Fruit fly (Drosophila melanogaster) whole organism, embryonic: Measurements from ENCODE around the gene CG14194.

Experiments
- Aef1 ChIP-seq: fragments of 200-800 bp; sonication (Bioruptor generic); IDR thresholded peaks from 3 replicates; pipeline ENCODE4 v1.3.6; 2022; ENCODE audit warnings: missing biosample characterization, missing genetic modification characterization
- Atf6 ChIP-seq: fragments of 200-800 bp; sonication (Bioruptor generic); IDR thresholded peaks from 2 replicates; pipeline ENCODE4 v1.3.6; 2022; ENCODE audit warnings: missing biosample characterization, missing genetic modification characterization
- CG10147 ChIP-seq: fragments of 200-800 bp; sonication (Bioruptor generic); optimal IDR thresholded peaks from 2 replicates; lab custom pipeline; 2019; ENCODE audit warnings: missing biosample characterization, mild to moderate bottlenecking, missing genetic modification characterization, moderate library complexity
- CG10979 ChIP-seq: fragments of 200-800 bp; sonication (Bioruptor generic); optimal IDR thresholded peaks from 2 replicates; lab custom pipeline; 2018; ENCODE audit warnings: missing biosample characterization, mild to moderate bottlenecking, missing genetic modification characterization, moderate library complexity
- CG11560 ChIP-seq: fragments of 200-800 bp; sonication (Bioruptor generic); IDR thresholded peaks from 3 replicates; pipeline ENCODE4 v1.3.6; 2022; ENCODE audit warnings: missing biosample characterization, missing genetic modification characterization
- CG11696 ChIP-seq: fragments of 200-800 bp; sonication (Bioruptor generic); IDR thresholded peaks from 2 replicates; pipeline ENCODE4 v1.3.6; 2022; ENCODE audit warnings: missing biosample characterization, missing genetic modification characterization
- CG12391 ChIP-seq: fragments of 200-800 bp; sonication (Bioruptor generic); optimal IDR thresholded peaks from 3 replicates; lab custom pipeline; 2018; ENCODE audit warnings: missing biosample characterization, mild to moderate bottlenecking, missing genetic modification characterization, moderate library complexity
- CG13296 ChIP-seq: fragments of 200-800 bp; sonication (Bioruptor generic); optimal IDR thresholded peaks from 3 replicates; lab custom pipeline; 2018; ENCODE audit warnings: missing biosample characterization, mild to moderate bottlenecking, missing genetic modification characterization
- CG13775 ChIP-seq: fragments of 200-800 bp; sonication (Bioruptor generic); optimal IDR thresholded peaks from 3 replicates; lab custom pipeline; 2017; ENCODE audit warnings: missing biosample characterization, mild to moderate bottlenecking, missing genetic modification characterization
- CG13894 ChIP-seq: fragments of 200-800 bp; sonication (Bioruptor generic); optimal IDR thresholded peaks from 3 replicates; lab custom pipeline; 2018; ENCODE audit warnings: missing biosample characterization, mild to moderate bottlenecking, missing genetic modification characterization, moderate library complexity
- CG14965 ChIP-seq: fragments of 200-800 bp; sonication (Bioruptor generic); optimal IDR thresholded peaks from 2 replicates; lab custom pipeline; 2016; ENCODE audit warnings: missing biosample characterization, missing genetic modification characterization, borderline replicate concordance
- CG15011 ChIP-seq: fragments of 200-800 bp; sonication (Bioruptor generic); optimal IDR thresholded peaks from 3 replicates; lab custom pipeline; 2018; ENCODE audit warnings: missing biosample characterization, mild to moderate bottlenecking, missing genetic modification characterization
- CG1832 ChIP-seq: fragments of 200-800 bp; sonication (Bioruptor generic); optimal IDR thresholded peaks from 2 replicates; lab custom pipeline; 2017; ENCODE audit warnings: missing biosample characterization, mild to moderate bottlenecking, missing genetic modification characterization, inconsistent platforms
- CG2712 ChIP-seq: fragments of 200-800 bp; optimal IDR thresholded peaks from 3 replicates; lab custom pipeline; 2019; ENCODE audit warnings: missing biosample characterization, mild to moderate bottlenecking, missing genetic modification characterization, moderate library complexity
- CG2889 ChIP-seq: fragments of 200-800 bp; sonication (Bioruptor generic); IDR thresholded peaks from 3 replicates; pipeline ENCODE4 v1.3.6; 2022; ENCODE audit warnings: missing biosample characterization, missing genetic modification characterization
- CG3995 ChIP-seq: fragments of 200-800 bp; sonication (Bioruptor generic); optimal IDR thresholded peaks from 3 replicates; lab custom pipeline; 2016; ENCODE audit warnings: missing biosample characterization, missing genetic modification characterization
- CG6689 ChIP-seq: fragments of 200-800 bp; sonication (Bioruptor generic); IDR thresholded peaks from 2 replicates; pipeline ENCODE4 v1.3.6; 2022; ENCODE audit warnings: missing biosample characterization, missing genetic modification characterization
- CG6791 ChIP-seq: fragments of 200-800 bp; sonication (Bioruptor generic); IDR thresholded peaks from 3 replicates; pipeline ENCODE4 v1.3.6; 2022; ENCODE audit warnings: missing biosample characterization, missing genetic modification characterization; ENCODE audit not compliant: partially characterized antibody
- CG7745 ChIP-seq: fragments of 200-800 bp; sonication (Bioruptor generic); optimal IDR thresholded peaks from 2 replicates; lab custom pipeline; 2018; ENCODE audit warnings: missing biosample characterization, mild to moderate bottlenecking, missing genetic modification characterization, moderate library complexity
- Dfd ChIP-seq, 2 experiments: fragments of >200 bp; optimal IDR thresholded peaks; 2 replicates each; lab custom pipeline; 2017; ENCODE audit warnings: missing biosample characterization in 2 of 2, missing genetic modification characterization in 2 of 2
- HmgD ChIP-seq: fragments of 200-800 bp; sonication (Bioruptor generic); optimal IDR thresholded peaks from 3 replicates; lab custom pipeline; 2016; ENCODE audit warnings: missing biosample characterization, missing genetic modification characterization
- HmgZ ChIP-seq: fragments of 200-800 bp; sonication (Bioruptor generic); optimal IDR thresholded peaks from 2 replicates; lab custom pipeline; 2018; ENCODE audit warnings: missing biosample characterization, mild to moderate bottlenecking, missing genetic modification characterization
- Hmx ChIP-seq: fragments of 200-800 bp; sonication (Bioruptor generic); optimal IDR thresholded peaks from 2 replicates; lab custom pipeline; 2016; ENCODE audit warnings: missing biosample characterization, missing genetic modification characterization
- Lpt ChIP-seq: fragments of >200 bp; optimal IDR thresholded peaks from 2 replicates; lab custom pipeline; 2018; ENCODE audit warnings: missing biosample characterization, missing genetic modification characterization
- MBD-R2 ChIP-seq: fragments of 200-800 bp; sonication (Bioruptor generic); IDR thresholded peaks from 2 replicates; pipeline ENCODE4 v1.3.6; 2022; ENCODE audit warnings: missing biosample characterization, missing genetic modification characterization
- NC2β ChIP-seq: fragments of 200-800 bp; sonication (Bioruptor generic); optimal IDR thresholded peaks from 2 replicates; lab custom pipeline; 2016; ENCODE audit warnings: missing biosample characterization, missing genetic modification characterization
- Nf-YC ChIP-seq: fragments of 200-800 bp; optimal IDR thresholded peaks from 3 replicates; lab custom pipeline; 2019; ENCODE audit warnings: missing biosample characterization, mild to moderate bottlenecking, missing genetic modification characterization, moderate library complexity
- Opbp ChIP-seq: fragments of 200-800 bp; sonication (Bioruptor generic); IDR thresholded peaks from 3 replicates; pipeline ENCODE4 v1.3.6; 2022; ENCODE audit warnings: missing biosample characterization, missing genetic modification characterization; ENCODE audit not compliant: partially characterized antibody
- Pdp1 ChIP-seq, 2 experiments: fragments of 200-800 bp; sonication (Bioruptor generic); optimal IDR thresholded peaks; 3 replicates each; lab custom pipeline; 2016; ENCODE audit warnings: missing biosample characterization in 2 of 2, missing genetic modification characterization in 2 of 2, mild to moderate bottlenecking in 1 of 2, moderate library complexity in 1 of 2
- Stat92E ChIP-seq, 3 experiments: fragments of >200 bp in 2 of 3; fragments of 200-800 bp in 1 of 3; sonication (Bioruptor generic) in 1 of 3; optimal IDR thresholded peaks; 2 replicates each; lab custom pipeline; 2017 to 2019; ENCODE audit warnings: missing biosample characterization in 3 of 3, missing genetic modification characterization in 3 of 3, mild to moderate bottlenecking in 1 of 3, moderate library complexity in 1 of 3
- ap ChIP-seq: fragments of 200-800 bp; sonication (Bioruptor generic); IDR thresholded peaks from 2 replicates; pipeline ENCODE4 v1.3.6; 2022; ENCODE audit warnings: missing biosample characterization, missing genetic modification characterization
- chinmo ChIP-seq: fragments of 200-800 bp; sonication (Bioruptor generic); IDR thresholded peaks from 4 replicates; pipeline ENCODE4 v1.3.6; 2022; ENCODE audit warnings: missing biosample characterization, missing genetic modification characterization; ENCODE audit not compliant: partially characterized antibody
- crol ChIP-seq: fragments of 200-800 bp; sonication (Bioruptor generic); IDR thresholded peaks from 2 replicates; pipeline ENCODE4 v1.3.6; 2022; ENCODE audit warnings: missing biosample characterization, missing genetic modification characterization
- crp ChIP-seq, 2 experiments: fragments of 200-800 bp; sonication (Bioruptor generic); optimal IDR thresholded peaks; 2 replicates in 1 of 2; 3 replicates in 1 of 2; lab custom pipeline; 2017; ENCODE audit warnings: missing biosample characterization in 2 of 2, missing genetic modification characterization in 2 of 2, mild to moderate bottlenecking in 1 of 2, moderate library complexity in 1 of 2
- da ChIP-seq: fragments of 200-800 bp; sonication (Bioruptor generic); optimal IDR thresholded peaks from 2 replicates; lab custom pipeline; 2016; ENCODE audit warnings: missing biosample characterization, missing genetic modification characterization
- dm ChIP-seq: fragments of 200-800 bp; sonication (Bioruptor generic); optimal IDR thresholded peaks from 3 replicates; lab custom pipeline; 2016; ENCODE audit warnings: missing biosample characterization, missing genetic modification characterization
- ewg ChIP-seq: fragments of 200-800 bp; sonication (Bioruptor generic); optimal IDR thresholded peaks from 3 replicates; lab custom pipeline; 2017; ENCODE audit warnings: mild to moderate bottlenecking, missing biosample characterization, missing genetic modification reagents, missing genetic modification characterization
- lmd ChIP-seq: fragments of 200-800 bp; sonication (Bioruptor generic); IDR thresholded peaks from 2 replicates; pipeline ENCODE4 v1.3.6; 2022; ENCODE audit warnings: missing biosample characterization, missing genetic modification characterization
- mld ChIP-seq: fragments of 200-800 bp; sonication (Bioruptor generic); IDR thresholded peaks from 3 replicates; pipeline ENCODE4 v1.3.6; 2022; ENCODE audit warnings: missing biosample characterization, missing genetic modification characterization; ENCODE audit not compliant: partially characterized antibody
- onecut ChIP-seq: fragments of 200-800 bp; sonication (Bioruptor generic); IDR thresholded peaks from 2 replicates; pipeline ENCODE4 v1.3.6; 2022; ENCODE audit warnings: missing biosample characterization, missing genetic modification characterization
- pita ChIP-seq: fragments of 200-800 bp; sonication (Bioruptor generic); optimal IDR thresholded peaks from 2 replicates; lab custom pipeline; 2017; ENCODE audit warnings: missing biosample characterization, mild to moderate bottlenecking, missing genetic modification characterization
- ro ChIP-seq: fragments of 200-800 bp; sonication (Bioruptor generic); IDR thresholded peaks from 2 replicates; pipeline ENCODE4 v1.3.6; 2022; ENCODE audit warnings: missing biosample characterization, missing genetic modification characterization
- sima ChIP-seq: fragments of 200-800 bp; sonication (Bioruptor generic); optimal IDR thresholded peaks from 2 replicates; lab custom pipeline; 2016; ENCODE audit warnings: missing biosample characterization, missing genetic modification characterization
- sisA ChIP-seq: fragments of 200-800 bp; sonication (Bioruptor generic); IDR thresholded peaks from 2 replicates; pipeline ENCODE4 v1.3.6; 2022; ENCODE audit warnings: missing biosample characterization, missing genetic modification characterization
- slou ChIP-seq: fragments of 200-800 bp; sonication (Bioruptor generic); optimal IDR thresholded peaks from 3 replicates; lab custom pipeline; 2016; ENCODE audit warnings: missing biosample characterization, missing genetic modification characterization
- so ChIP-seq: fragments of 200-800 bp; sonication (Bioruptor generic); IDR thresholded peaks from 3 replicates; pipeline ENCODE4 v1.3.6; 2022; ENCODE audit warnings: missing biosample characterization, missing genetic modification characterization
- sob ChIP-seq: fragments of 200-800 bp; sonication (Bioruptor generic); IDR thresholded peaks from 2 replicates; pipeline ENCODE4 v1.3.6; 2022; ENCODE audit warnings: missing biosample characterization, missing genetic modification characterization
- unpg ChIP-seq: fragments of 200-800 bp; sonication (Bioruptor generic); optimal IDR thresholded peaks from 3 replicates; lab custom pipeline; 2018; ENCODE audit warnings: missing biosample characterization, mild to moderate bottlenecking, missing genetic modification characterization, moderate library complexity
- wdn ChIP-seq: fragments of 200-800 bp; sonication (Bioruptor generic); IDR thresholded peaks from 2 replicates; pipeline ENCODE4 v1.3.6; 2022; ENCODE audit warnings: missing biosample characterization, missing genetic modification characterization
- wor ChIP-seq: fragments of 200-800 bp; sonication (Bioruptor generic); IDR thresholded peaks from 2 replicates; pipeline ENCODE4 v1.3.6; 2022; ENCODE audit warnings: missing biosample characterization, missing genetic modification characterization

CG14194 gene

DNA sequence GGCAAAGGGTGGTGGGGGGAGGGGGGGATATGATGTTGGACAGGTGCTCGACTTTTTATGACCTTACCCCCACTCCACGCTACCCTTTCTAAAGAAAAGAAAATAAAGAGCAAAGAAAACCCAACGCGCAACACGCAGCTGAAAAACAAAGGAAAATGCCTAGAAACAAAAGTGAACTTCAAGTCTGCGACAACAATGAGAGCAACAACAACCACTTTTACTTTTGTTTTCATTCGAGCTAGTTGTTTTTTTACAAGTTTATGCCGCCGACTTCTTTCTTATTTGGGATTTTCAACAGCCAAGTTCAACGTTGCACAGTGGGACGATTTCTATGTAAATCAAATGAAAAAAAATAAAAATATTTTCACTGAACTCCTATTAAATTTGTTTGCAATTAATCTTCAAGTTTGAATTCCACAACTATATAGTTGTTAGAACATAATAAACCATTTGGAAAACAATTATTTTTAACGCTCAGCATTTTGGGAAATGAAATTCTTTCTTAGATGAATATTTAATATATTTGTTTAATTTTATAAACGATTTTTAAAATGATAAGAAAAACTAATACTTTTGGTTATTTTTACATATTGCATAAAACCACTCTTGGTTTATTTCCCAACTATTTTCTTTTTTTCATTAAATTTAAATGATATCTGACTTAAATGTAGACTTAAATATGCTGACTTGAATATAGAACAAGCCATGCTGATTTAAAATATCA lies 31.4 kb downstream of the CG14194 start (continued):
- TF ChIP-seq ewg (GFP tag; lab: Kevin White, UChicago), result peak; percentile 14
- TF ChIP-seq so, result no peak
- no peak for TF ChIP-seq CG13894
- TF ChIP-seq CG10147 (GFP tag; lab: Kevin White, UChicago), result peak; percentile 22
- no peak for TF ChIP-seq Lpt (GFP tag; lab: Kevin White, UChicago)
- TF ChIP-seq crp (GFP tag; optimal IDR thresholded peaks at IDR 0.05; lab: Kevin White, UChicago), result no peak
- no peak for TF ChIP-seq CG6791
- TF ChIP-seq Dfd (GFP tag; optimal IDR thresholded peaks at IDR 0.05; lab: Kevin White, UChicago), result no peak
- no peak for TF ChIP-seq CG15011
- TF ChIP-seq Pdp1 (GFP tag; optimal IDR thresholded peaks at IDR 0.05; lab: Kevin White, UChicago), result no peak
- TF ChIP-seq HmgZ (tag; lab: Kevin White, UChicago), result no peak
- no peak for TF ChIP-seq crol (GFP tag; lab: Robert Waterston, UW)
- no peak for TF ChIP-seq Nf-YC
- no peak for TF ChIP-seq CG14965 (GFP tag; lab: Kevin White, UChicago)
- no peak for TF ChIP-seq mld (GFP tag; lab: Robert Waterston, UW)
- no peak for TF ChIP-seq ap
- no peak for TF ChIP-seq HmgD
- no peak for TF ChIP-seq dm (GFP tag; lab: Kevin White, UChicago)
- TF ChIP-seq CG3995, result no peak
- no peak for TF ChIP-seq Stat92E (GFP tag; optimal IDR thresholded peaks at IDR 0.05; lab: Kevin White, UChicago)
- no peak for TF ChIP-seq sisA (GFP tag; lab: Robert Waterston, UW)
- TF ChIP-seq NC2β (GFP tag; lab: Kevin White, UChicago), result no peak
- TF ChIP-seq lmd (GFP tag; lab: Robert Waterston, UW), result no peak
- TF ChIP-seq sima (GFP tag; lab: Kevin White, UChicago), result no peak
- no peak for TF ChIP-seq Hmx (GFP tag; lab: Kevin White, UChicago)
- TF ChIP-seq da (GFP tag; lab: Kevin White, UChicago), result no peak
- no peak for TF ChIP-seq CG1832 (GFP tag; lab: Kevin White, UChicago)
- no peak for TF ChIP-seq slou (GFP tag; lab: Kevin White, UChicago)
- TF ChIP-seq CG2889, result no peak
- TF ChIP-seq wor (GFP tag; lab: Robert Waterston, UW), result no peak
- no peak for TF ChIP-seq ro
- no peak for TF ChIP-seq chinmo
- TF ChIP-seq CG13296, result no peak
- TF ChIP-seq Atf6, result no peak
- TF ChIP-seq onecut, result no peak
- TF ChIP-seq Opbp (GFP tag; lab: Robert Waterston, UW), result no peak
- TF ChIP-seq CG11696, result no peak
- TF ChIP-seq CG12391 (tag; lab: Kevin White, UChicago), result peak; percentile 53
- peak; percentile 20 for TF ChIP-seq unpg (GFP tag; lab: Kevin White, UChicago)
- TF ChIP-seq CG2712, result peak; percentile 67
- TF ChIP-seq pita (GFP tag; lab: Kevin White, UChicago), result no peak
- TF ChIP-seq CG7745, result no peak
- no peak for TF ChIP-seq CG11560
- TF ChIP-seq CG13775 (GFP tag; lab: Kevin White, UChicago), result peak; percentile 36
- no peak for TF ChIP-seq Aef1 (GFP tag; lab: Robert Waterston, UW)
- TF ChIP-seq CG6689 (GFP tag; lab: Robert Waterston, UW), result peak; percentile 42; the same call in 1 of the 2 replicates
- no peak for TF ChIP-seq sob
- no peak for TF ChIP-seq wdn (GFP tag; lab: Robert Waterston, UW)
- no peak for TF ChIP-seq MBD-R2 (GFP tag; lab: Robert Waterston, UW)
- TF ChIP-seq CG10979 (tag; lab: Kevin White, UChicago), result peak; percentile 58
